Worm (Caenorhabditis elegans): ENCODE results near the gene F58F9.4.

- TF ChIP-seq efl-3 (GFP tag; optimal IDR thresholded peaks at IDR 0.05) = no peak
- TF ChIP-seq unc-86 (tag; optimal IDR thresholded peaks at IDR 0.05) = no peak
- TF ChIP-seq ztf-11 (tag; optimal IDR thresholded peaks at IDR 0.05) = no peak
- no peak for TF ChIP-seq aly-2 (tag; optimal IDR thresholded peaks at IDR 0.05)
- no peak for TF ChIP-seq fkh-4 (tag; optimal IDR thresholded peaks at IDR 0.05; ENCODE audit: borderline replicate concordance)
- TF ChIP-seq fos-1 (tag; optimal IDR thresholded peaks at IDR 0.05) = no peak
- TF ChIP-seq lin-13 (GFP tag; optimal IDR thresholded peaks at IDR 0.05) = no peak
- no peak for TF ChIP-seq nhr-47 (tag; optimal IDR thresholded peaks at IDR 0.05)
- TF ChIP-seq egl-27 (tag; optimal IDR thresholded peaks at IDR 0.05) = no peak
Measured at ce11 chrIV:6269346-6269745, 38.5 kb downstream of the F58F9.4 start, which contains the start of gene srv-30.

Measured in whole organism, L1 larva.